Fruit fly (Drosophila melanogaster): Measurements from ENCODE around the gene CG42788.
A peak's percentile ranks its signal among the peaks of the same experiment; 100 is the strongest.

CG42788 gene

dm6 chr3R:15089250-15089921 lies 42.3 kb downstream of the CG42788 start (continued):
- TF ChIP-seq CG32767 (GFP tag; IDR thresholded peaks at IDR 0.05): no peak
- TF ChIP-seq CG13424 (tag; optimal IDR thresholded peaks at IDR 0.05): peak; percentile 39
- TF ChIP-seq CG7556 (GFP tag; optimal IDR thresholded peaks at IDR 0.05): peak; percentile 26
- TF ChIP-seq pum (GFP tag; optimal IDR thresholded peaks at IDR 0.05): no peak
- TF ChIP-seq lov (optimal IDR thresholded peaks at IDR 0.05): no peak
- 0 out of 3 replicates have a peak, but pooled peaks have one; percentile 39 for TF ChIP-seq lov (GFP tag; IDR thresholded peaks at IDR 0.05)
- TF ChIP-seq HHEX (GFP tag; optimal IDR thresholded peaks at IDR 0.05): peak; percentile 68
- TF ChIP-seq CTCF (GFP tag; optimal IDR thresholded peaks at IDR 0.05): no peak
- TF ChIP-seq disco-r (GFP tag; optimal IDR thresholded peaks at IDR 0.05): no peak
- TF ChIP-seq pita (GFP tag; optimal IDR thresholded peaks at IDR 0.05): no peak
- no peak for TF ChIP-seq trem (tag; optimal IDR thresholded peaks at IDR 0.05)
- TF ChIP-seq CG17802 (tag; optimal IDR thresholded peaks at IDR 0.05): no peak
- peak; percentile 38 for TF ChIP-seq CG12744 (GFP tag; optimal IDR thresholded peaks at IDR 0.05)
- no peak for TF ChIP-seq schlank (tag; optimal IDR thresholded peaks at IDR 0.05)
- TF ChIP-seq Aef1 (GFP tag; IDR thresholded peaks at IDR 0.05): no peak
- no peak for TF ChIP-seq usp (GFP tag; optimal IDR thresholded peaks at IDR 0.05)
- no peak for TF ChIP-seq mld (GFP tag; IDR thresholded peaks at IDR 0.05; ENCODE audit: partially characterized antibody)
- no peak for TF ChIP-seq CG34422 (GFP tag; IDR thresholded peaks at IDR 0.05)
- TF ChIP-seq CG6854 (GFP tag; optimal IDR thresholded peaks at IDR 0.05): peak; percentile 60
- peak; percentile 18 for TF ChIP-seq CG3407 (GFP tag; optimal IDR thresholded peaks at IDR 0.05)
- TF ChIP-seq Dfd (GFP tag; optimal IDR thresholded peaks at IDR 0.05): no peak
- TF ChIP-seq Xbp1 (GFP tag; optimal IDR thresholded peaks at IDR 0.05): peak; percentile 14
- no peak for TF ChIP-seq salm (tag; optimal IDR thresholded peaks at IDR 0.05)
- TF ChIP-seq ci (GFP tag; IDR thresholded peaks at IDR 0.05): peak; percentile 38; the same call in 1 of the 3 replicates
- TF ChIP-seq CG18599 (GFP tag; optimal IDR thresholded peaks at IDR 0.05): peak; percentile 51
- TF ChIP-seq pfk (GFP tag; optimal IDR thresholded peaks at IDR 0.05): peak; percentile 38
- TF ChIP-seq CG11247 (GFP tag; IDR thresholded peaks at IDR 0.05): no peak
- TF ChIP-seq amos (GFP tag; IDR thresholded peaks at IDR 0.05; ENCODE audit: partially characterized antibody): no peak
- peak; percentile 44 for TF ChIP-seq CG18476 (GFP tag; optimal IDR thresholded peaks at IDR 0.05)
- TF ChIP-seq odd (GFP tag; optimal IDR thresholded peaks at IDR 0.05): peak; percentile 54
- TF ChIP-seq CG9797 (GFP tag; optimal IDR thresholded peaks at IDR 0.05): no peak
- TF ChIP-seq sisA (GFP tag; IDR thresholded peaks at IDR 0.05): peak; percentile 16; the same call in 1 of the 2 replicates
- peak; percentile 26 for TF ChIP-seq gcm (GFP tag; optimal IDR thresholded peaks at IDR 0.05)
- no peak for TF ChIP-seq bab2 (GFP tag; optimal IDR thresholded peaks at IDR 0.05)
- no peak for TF ChIP-seq CG10959 (GFP tag; IDR thresholded peaks at IDR 0.05)
- TF ChIP-seq CG10543 (GFP tag; optimal IDR thresholded peaks at IDR 0.05): peak; percentile 50
- TF ChIP-seq CG2875 (GFP tag; optimal IDR thresholded peaks at IDR 0.05): peak; percentile 56
- peak; percentile 68 for TF ChIP-seq CG33557 (GFP tag; optimal IDR thresholded peaks at IDR 0.05)
- no peak for TF ChIP-seq CG13624 (GFP tag; optimal IDR thresholded peaks at IDR 0.05)
- TF ChIP-seq CG10147 (GFP tag; optimal IDR thresholded peaks at IDR 0.05): no peak
- TF ChIP-seq dan (GFP tag; IDR thresholded peaks at IDR 0.05): no peak
- no peak for TF ChIP-seq lilli (GFP tag; optimal IDR thresholded peaks at IDR 0.05)
- peak; percentile 53 for TF ChIP-seq CG9727 (GFP tag; optimal IDR thresholded peaks at IDR 0.05)
- TF ChIP-seq Lim3 (GFP tag; IDR thresholded peaks at IDR 0.05): no peak
- TF ChIP-seq Dip3 (GFP tag; optimal IDR thresholded peaks at IDR 0.05): no peak
- no peak for TF ChIP-seq CG12942 (GFP tag; optimal IDR thresholded peaks at IDR 0.05)
- no peak for TF ChIP-seq az2 (GFP tag; optimal IDR thresholded peaks at IDR 0.05)
- peak; percentile 9 for TF ChIP-seq CG11398 (GFP tag; optimal IDR thresholded peaks at IDR 0.05)
- peak; percentile 5 for TF ChIP-seq stwl (tag; optimal IDR thresholded peaks at IDR 0.05)
- no peak for TF ChIP-seq ap (GFP tag; IDR thresholded peaks at IDR 0.05)
- TF ChIP-seq Dad (GFP tag; optimal IDR thresholded peaks at IDR 0.05): no peak
